Worm (Caenorhabditis elegans) whole organism, L2 larva: ENCODE results near the gene fbxa-94.

Experiments
- C34F6.9 ChIP-seq: fragments of 150-350 bp; optimal IDR thresholded peaks from 2 replicates; lab custom pipeline; 2014; ENCODE audit warnings: missing biosample characterization, missing genetic modification characterization
- R02D3.7 ChIP-seq: fragments of 150-350 bp; optimal IDR thresholded peaks from 2 replicates; lab custom pipeline; 2014; ENCODE audit warnings: missing biosample characterization, missing genetic modification characterization
- ama-1 ChIP-seq: fragments of 150-350 bp; optimal IDR thresholded peaks from 2 replicates; lab custom pipeline; 2018; ENCODE audit warnings: inconsistent platforms
- blmp-1 ChIP-seq: sonication (generic microtip); optimal IDR thresholded peaks from 2 replicates; lab custom pipeline; 2017; ENCODE audit warnings: missing genetic modification characterization, mild to moderate bottlenecking, missing compliant biosample characterization, antibody characterized with exemption, moderate library complexity; ENCODE audit not compliant: insufficient read depth
- crh-2 ChIP-seq: sonication (generic microtip); optimal IDR thresholded peaks from 2 replicates; lab custom pipeline; 2017; ENCODE audit warnings: missing biosample characterization, missing genetic modification characterization
- dmd-4 ChIP-seq: sonication (generic microtip); optimal IDR thresholded peaks from 2 replicates; lab custom pipeline; 2017; ENCODE audit warnings: missing biosample characterization, missing genetic modification characterization
- egl-27 ChIP-seq: sonication (generic microtip); optimal IDR thresholded peaks from 3 replicates; lab custom pipeline; 2017; ENCODE audit warnings: missing biosample characterization, missing genetic modification reagents, missing genetic modification characterization
- elt-1 ChIP-seq: fragments of 150-350 bp; optimal IDR thresholded peaks from 2 replicates; lab custom pipeline; 2014; ENCODE audit warnings: missing biosample characterization, missing genetic modification characterization
- elt-3 ChIP-seq: sonication (generic microtip); optimal IDR thresholded peaks from 2 replicates; lab custom pipeline; 2017; ENCODE audit warnings: missing biosample characterization, missing genetic modification characterization
- fos-1 ChIP-seq: fragments of 150-350 bp; optimal IDR thresholded peaks from 2 replicates; lab custom pipeline; 2014; ENCODE audit warnings: missing biosample characterization, missing genetic modification characterization
- gmeb-1 ChIP-seq: fragments of 150-350 bp; optimal IDR thresholded peaks from 2 replicates; lab custom pipeline; 2014; ENCODE audit warnings: missing biosample characterization, missing genetic modification characterization
- lin-11 ChIP-seq: fragments of 150-350 bp; sonication (generic microtip); optimal IDR thresholded peaks from 2 replicates; lab custom pipeline; 2014; ENCODE audit warnings: missing biosample characterization, missing genetic modification characterization, inconsistent platforms, mixed read lengths
- lin-13 ChIP-seq: fragments of 150-350 bp; optimal IDR thresholded peaks from 2 replicates; lab custom pipeline; 2014; ENCODE audit warnings: missing biosample characterization, missing genetic modification reagents, missing genetic modification characterization
- lin-39 ChIP-seq: fragments of 150-350 bp; optimal IDR thresholded peaks from 2 replicates; lab custom pipeline; 2014; ENCODE audit warnings: missing biosample characterization, missing genetic modification reagents, missing genetic modification characterization
- lsy-2 ChIP-seq, 2 experiments: fragments of 150-350 bp in 1 of 2; sonication (generic microtip) in 1 of 2; optimal IDR thresholded peaks; 2 replicates each; lab custom pipeline; 2014 to 2017; ENCODE audit warnings: missing biosample characterization in 2 of 2, missing genetic modification characterization in 2 of 2
- mab-5 ChIP-seq: fragments of 150-350 bp; optimal IDR thresholded peaks from 2 replicates; lab custom pipeline; 2014; ENCODE audit warnings: missing biosample characterization, missing genetic modification characterization
- mbf-1 ChIP-seq: sonication (generic microtip); optimal IDR thresholded peaks from 2 replicates; lab custom pipeline; 2017; ENCODE audit warnings: missing biosample characterization, missing genetic modification characterization
- mdl-1 ChIP-seq, 2 experiments: fragments of 150-350 bp in 1 of 2; sonication (generic microtip) in 1 of 2; optimal IDR thresholded peaks; 2 replicates each; lab custom pipeline; 2017; ENCODE audit warnings: missing biosample characterization in 2 of 2, missing genetic modification characterization in 2 of 2
- nhr-10 ChIP-seq: sonication (generic microtip); optimal IDR thresholded peaks from 2 replicates; lab custom pipeline; 2017; ENCODE audit warnings: missing biosample characterization, missing genetic modification characterization
- nhr-11 ChIP-seq: fragments of 150-350 bp; optimal IDR thresholded peaks from 2 replicates; lab custom pipeline; 2014; ENCODE audit warnings: missing biosample characterization, missing genetic modification characterization
- nhr-12 ChIP-seq: fragments of 150-350 bp; optimal IDR thresholded peaks from 2 replicates; lab custom pipeline; 2014; ENCODE audit warnings: missing biosample characterization, missing genetic modification characterization
- nhr-129 ChIP-seq: fragments of 150-350 bp; optimal IDR thresholded peaks from 2 replicates; lab custom pipeline; 2014; ENCODE audit warnings: missing biosample characterization, missing genetic modification characterization
- nhr-21 ChIP-seq: fragments of 150-350 bp; optimal IDR thresholded peaks from 2 replicates; lab custom pipeline; 2014; ENCODE audit warnings: missing biosample characterization, missing genetic modification characterization
- nhr-23 ChIP-seq: fragments of 150-350 bp; optimal IDR thresholded peaks from 2 replicates; lab custom pipeline; 2014; ENCODE audit warnings: missing biosample characterization, missing genetic modification reagents, missing genetic modification characterization
- nhr-237 ChIP-seq: fragments of 150-350 bp; optimal IDR thresholded peaks from 2 replicates; lab custom pipeline; 2014; ENCODE audit warnings: missing biosample characterization, missing genetic modification characterization
- nhr-25 ChIP-seq: fragments of 150-350 bp; sonication (generic microtip); optimal IDR thresholded peaks from 3 replicates; lab custom pipeline; 2014; ENCODE audit warnings: missing biosample characterization, missing genetic modification characterization
- nhr-6 ChIP-seq: fragments of 150-350 bp; optimal IDR thresholded peaks from 2 replicates; lab custom pipeline; 2014; ENCODE audit warnings: missing biosample characterization, missing genetic modification characterization
- peb-1 ChIP-seq: fragments of 150-350 bp; optimal IDR thresholded peaks from 2 replicates; lab custom pipeline; 2014; ENCODE audit warnings: missing biosample characterization, missing genetic modification characterization
- sem-4 ChIP-seq: fragments of 150-350 bp; optimal IDR thresholded peaks from 2 replicates; lab custom pipeline; 2014; ENCODE audit warnings: missing biosample characterization, missing genetic modification reagents, missing genetic modification characterization
- skn-1 ChIP-seq: sonication (generic microtip); optimal IDR thresholded peaks from 2 replicates; lab custom pipeline; 2017; ENCODE audit warnings: missing biosample characterization, missing genetic modification characterization
- sma-3 ChIP-seq: sonication (generic microtip); optimal IDR thresholded peaks from 2 replicates; lab custom pipeline; 2016; ENCODE audit warnings: missing genetic modification reagents, missing genetic modification characterization, missing compliant biosample characterization
- sma-9 ChIP-seq, 2 experiments: fragments of 150-350 bp in 1 of 2; sonication (generic microtip) in 1 of 2; optimal IDR thresholded peaks; 2 replicates each; lab custom pipeline; 2014 to 2016; ENCODE audit warnings: missing genetic modification characterization in 2 of 2, mild to moderate bottlenecking in 1 of 2, missing biosample characterization in 1 of 2, missing compliant biosample characterization in 1 of 2, missing genetic modification reagents in 1 of 2, moderate library complexity in 1 of 2
- snpc-4 ChIP-seq: fragments of 150-350 bp; optimal IDR thresholded peaks from 2 replicates; lab custom pipeline; 2014; ENCODE audit warnings: missing biosample characterization, missing genetic modification characterization
- unc-62 ChIP-seq: fragments of 150-350 bp; optimal IDR thresholded peaks from 2 replicates; lab custom pipeline; 2014; ENCODE audit warnings: missing biosample characterization, missing genetic modification reagents, missing genetic modification characterization
- zag-1 ChIP-seq: fragments of 150-350 bp; optimal IDR thresholded peaks from 2 replicates; lab custom pipeline; 2014; ENCODE audit warnings: missing biosample characterization, missing genetic modification characterization
- ztf-1 ChIP-seq: fragments of 200-800 bp; sonication (Bioruptor generic); conservative IDR thresholded peaks from 2 replicates; pipeline ENCODE4 v1.3.6; 2022; ENCODE audit warnings: missing genetic modification characterization, missing compliant biosample characterization
- ztf-11 ChIP-seq: sonication (generic microtip); optimal IDR thresholded peaks from 2 replicates; lab custom pipeline; 2017; ENCODE audit warnings: missing biosample characterization, missing genetic modification characterization
- ztf-4 ChIP-seq: fragments of 150-350 bp; optimal IDR thresholded peaks from 2 replicates; lab custom pipeline; 2014; ENCODE audit warnings: missing biosample characterization, missing genetic modification characterization

fbxa-94 gene

ce11 chrV:15572613-15573012 lies at the start of gene fbxa-94:
TSS of gene fbxa-94 (plus strand) at chrV:15572913.
- TF ChIP-seq zag-1 (tag; lab: Kevin White, UChicago) (no peak), nhr-12 (no peak), mab-5 (no peak), nhr-11 (no peak), lin-11 (tag; lab: Kevin White, UChicago) (no peak), nhr-23 (tag; lab: Kevin White, UChicago) (no peak), elt-3 (tag; lab: Kevin White, UChicago) (no peak), sma-9 (GFP tag; optimal IDR thresholded peaks at IDR 0.05; lab: Kevin White, UChicago) (no peak), sma-9 (tag; optimal IDR thresholded peaks at IDR 0.05; lab: Kevin White, UChicago) (no peak), R02D3.7 (tag; lab: Kevin White, UChicago) (no peak), dmd-4 (tag; lab: Kevin White, UChicago) (no peak), egl-27 (no peak), ztf-11 (tag; lab: Kevin White, UChicago) (no peak), lin-39 (tag; lab: Kevin White, UChicago) (no peak), ztf-1 (GFP tag; lab: Robert Waterston, UW) (no peak), sma-3 (GFP tag; lab: Kevin White, UChicago) (no peak)

ce11 chrV:15529069-15529468 lies 43.6 kb upstream of the fbxa-94 start, which contains the start of gene srh-276:
TSS of gene srh-276 (plus strand) at chrV:15529369.
- TF ChIP-seq ama-1 (lab: Kevin White, UChicago): no peak
- no peak for TF ChIP-seq gmeb-1 (tag; lab: Kevin White, UChicago)
- TF ChIP-seq ztf-4 (tag; lab: Kevin White, UChicago): no peak
- no peak for TF ChIP-seq elt-1
- no peak for TF ChIP-seq lin-39 (tag; lab: Kevin White, UChicago)
- no peak for TF ChIP-seq snpc-4 (tag; lab: Kevin White, UChicago)
- no peak for TF ChIP-seq R02D3.7 (tag; lab: Kevin White, UChicago)

DNA sequence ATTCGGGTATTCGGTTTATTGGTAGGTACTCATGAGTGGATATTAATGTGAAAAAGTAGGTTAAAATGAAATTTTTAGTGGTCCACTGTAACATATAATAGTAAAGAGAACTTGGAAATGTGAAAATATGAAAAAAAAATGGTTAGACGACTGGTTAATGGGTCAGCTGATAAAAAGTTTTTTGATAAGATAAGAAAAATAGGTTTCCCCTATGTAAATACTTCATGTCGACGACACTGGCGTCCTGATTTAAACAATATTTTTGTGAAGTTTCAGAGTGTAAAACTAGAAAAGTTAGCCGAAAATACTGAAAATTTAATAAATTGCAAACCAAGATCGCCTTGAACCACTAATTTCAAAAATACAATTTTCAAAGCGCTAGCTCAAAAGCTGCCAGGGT lies 39.6 kb upstream of the fbxa-94 start, which contains the start of gene F21A3.11:
Gene F21A3.11, minus strand, starts transcription at position 117 of the 400 bp plus-strand sequence.
- no peak for TF ChIP-seq egl-27
- no peak for TF ChIP-seq peb-1 (tag; lab: Kevin White, UChicago)
- no peak for TF ChIP-seq mbf-1 (tag; lab: Kevin White, UChicago)
- no peak for TF ChIP-seq lsy-2 (tag; optimal IDR thresholded peaks at IDR 0.05; lab: Kevin White, UChicago)
- no peak for TF ChIP-seq ztf-1 (GFP tag; lab: Robert Waterston, UW)
- peak; percentile 49 for TF ChIP-seq fos-1

DNA sequence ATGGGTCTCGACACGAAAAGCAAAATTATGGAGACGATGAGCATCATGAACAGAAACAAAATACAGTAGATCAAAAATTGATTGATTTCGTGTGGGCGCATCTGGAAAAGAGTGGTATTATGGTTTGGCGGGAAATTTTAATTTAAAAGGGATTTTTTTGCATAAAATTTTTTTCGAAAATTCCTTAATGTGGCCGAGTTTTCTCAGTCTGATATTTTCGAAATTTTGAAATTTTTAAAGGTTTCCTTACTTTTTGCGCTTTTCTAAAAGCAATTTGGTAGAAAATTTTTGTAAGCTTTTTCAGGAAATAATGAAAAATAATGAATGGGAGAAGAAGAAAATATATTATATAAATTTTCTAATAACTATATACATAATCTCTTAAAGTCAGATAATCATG lies 38.8 kb upstream of the fbxa-94 start, which contains the start of gene F21A3.2:
Gene F21A3.2, minus strand, starts transcription at position 101 of the 400 bp plus-strand sequence.
- TF ChIP-seq nhr-129 (no peak), sma-3 (GFP tag; lab: Kevin White, UChicago) (no peak), mbf-1 (tag; lab: Kevin White, UChicago) (no peak), skn-1 (tag; lab: Kevin White, UChicago) (no peak), sem-4 (no peak)
- TF ChIP-seq, all 48 proteins: peak for 0

ce11 chrV:15536320-15536719 lies 36.4 kb upstream of the fbxa-94 start, which contains the start of gene F21A3.4:
TSS of gene F21A3.4 (plus strand) at chrV:15536620.
- TF ChIP-seq nhr-10 (tag; lab: Kevin White, UChicago) (no peak), mab-5 (no peak), nhr-25 (tag; lab: Kevin White, UChicago) (no peak), mdl-1 (tag; optimal IDR thresholded peaks at IDR 0.05; lab: Kevin White, UChicago) (no peak), C34F6.9 (no peak), nhr-237 (no peak), fos-1 (no peak), nhr-21 (tag; lab: Kevin White, UChicago) (no peak)

- no peak for TF ChIP-seq blmp-1
- no peak for TF ChIP-seq mbf-1 (tag; lab: Kevin White, UChicago)
- TF ChIP-seq crh-2 (tag; lab: Kevin White, UChicago): no peak
- no peak for TF ChIP-seq nhr-6 (tag; lab: Kevin White, UChicago)
- TF ChIP-seq elt-3 (tag; lab: Kevin White, UChicago): no peak
- TF ChIP-seq unc-62 (GFP tag; lab: Kevin White, UChicago): no peak
- TF ChIP-seq lin-13 (GFP tag; lab: Kevin White, UChicago): no peak
- TF ChIP-seq peb-1 (tag; lab: Kevin White, UChicago): no peak
- TF ChIP-seq ama-1 (lab: Kevin White, UChicago): no peak
- no peak for TF ChIP-seq nhr-11
- TF ChIP-seq nhr-12: no peak
- no peak for TF ChIP-seq nhr-25 (tag; lab: Kevin White, UChicago)
- TF ChIP-seq gmeb-1 (tag; lab: Kevin White, UChicago): no peak
- TF ChIP-seq dmd-4 (tag; lab: Kevin White, UChicago): no peak
- TF ChIP-seq skn-1 (tag; lab: Kevin White, UChicago): no peak
- no peak for TF ChIP-seq egl-27
Measured at ce11 chrV:15537923-15538322, 34.8 kb upstream of the fbxa-94 start, which contains the start of gene prde-1. TSS of gene prde-1 (plus strand) at chrV:15538244.
